Worm (Caenorhabditis elegans) whole organism, mixed stage, embryonic: ENCODE results near the gene C18G1.8.

ENCODE experiments used
- blmp-1 ChIP-seq: fragments of 150-350 bp; optimal IDR thresholded peaks from 2 replicates; lab custom pipeline; 2014; ENCODE audit warnings: missing biosample characterization, missing genetic modification characterization
- ceh-43 ChIP-seq: fragments of 200-800 bp; sonication (Bioruptor generic); optimal IDR thresholded peaks from 2 replicates; lab custom pipeline; 2018; ENCODE audit warnings: mild to moderate bottlenecking, missing genetic modification characterization, moderate library complexity, missing compliant biosample characterization
- elt-3 ChIP-seq: fragments of 150-350 bp; optimal IDR thresholded peaks from 2 replicates; lab custom pipeline; 2014; ENCODE audit warnings: missing biosample characterization, missing genetic modification characterization
- lin-13 ChIP-seq: fragments of 150-350 bp; optimal IDR thresholded peaks from 2 replicates; lab custom pipeline; 2014; ENCODE audit warnings: missing biosample characterization, missing genetic modification characterization
- lin-32 ChIP-seq: fragments of 200-800 bp; sonication (Bioruptor generic); optimal IDR thresholded peaks from 2 replicates; lab custom pipeline; 2018; ENCODE audit warnings: mild to moderate bottlenecking, missing genetic modification characterization, missing compliant biosample characterization
- nhr-237 ChIP-seq: fragments of 150-350 bp; optimal IDR thresholded peaks from 2 replicates; lab custom pipeline; 2014; ENCODE audit warnings: missing biosample characterization, missing genetic modification characterization
- nhr-28 ChIP-seq: fragments of 150-350 bp; optimal IDR thresholded peaks from 2 replicates; lab custom pipeline; 2014; ENCODE audit warnings: missing biosample characterization, missing genetic modification characterization
- nhr-76 ChIP-seq: sonication (generic microtip); optimal IDR thresholded peaks from 2 replicates; lab custom pipeline; 2017; ENCODE audit warnings: missing biosample characterization, missing genetic modification characterization
- pha-4 ChIP-seq: fragments of 150-350 bp; optimal IDR thresholded peaks from 2 replicates; lab custom pipeline; 2018; ENCODE audit warnings: missing biosample characterization, missing genetic modification reagents, missing genetic modification characterization
- snpc-4 ChIP-seq: fragments of 150-350 bp; optimal IDR thresholded peaks from 2 replicates; lab custom pipeline; 2014; ENCODE audit warnings: missing biosample characterization, missing genetic modification characterization
- sptf-1 ChIP-seq: sonication (generic microtip); optimal IDR thresholded peaks from 2 replicates; lab custom pipeline; 2017; ENCODE audit warnings: mild to moderate bottlenecking, missing genetic modification characterization, moderate library complexity, missing compliant biosample characterization
- unc-62 ChIP-seq: fragments of 150-350 bp; optimal IDR thresholded peaks from 2 replicates; lab custom pipeline; 2014; ENCODE audit warnings: missing biosample characterization, missing genetic modification reagents, missing genetic modification characterization
- ztf-11 ChIP-seq: fragments of 150-350 bp; optimal IDR thresholded peaks from 2 replicates; lab custom pipeline; 2014; ENCODE audit warnings: missing biosample characterization, missing genetic modification characterization

ce11 chrV:4750294-4750693, 16.1 kb downstream of the C18G1.8 start, which contains the start of gene C18G1.6:
- TF ChIP-seq blmp-1 (tag; lab: Kevin White, UChicago) (no peak), nhr-28 (no peak), elt-3 (tag; lab: Kevin White, UChicago) (no peak), ceh-43 (no peak), snpc-4 (tag; lab: Kevin White, UChicago) (no peak), pha-4 (tag; lab: Kevin White, UChicago) (no peak), sptf-1 (tag; lab: Kevin White, UChicago) (no peak), ztf-11 (tag; lab: Kevin White, UChicago) (no peak), unc-62 (no peak), lin-32 (GFP tag; lab: Kevin White, UChicago) (no peak), nhr-237 (tag; lab: Kevin White, UChicago) (no peak), nhr-76 (tag; lab: Kevin White, UChicago) (no peak), lin-13 (tag; lab: Kevin White, UChicago) (no peak)
